Worm (Caenorhabditis elegans): ENCODE data around the gene Y67D8B.5.

The Y67D8B.5 gene

ce11 chrIV:3227549-3228139 is 25.5 kb downstream of the Y67D8B.5 start:
- TF ChIP-seq peb-1 (tag; optimal IDR thresholded peaks at IDR 0.05) (no peak), alr-1 (tag; optimal IDR thresholded peaks at IDR 0.05) (no peak), nhr-25 (tag; optimal IDR thresholded peaks at IDR 0.05) (peak; percentile 25), R02D3.7 (tag; optimal IDR thresholded peaks at IDR 0.05) (no peak), aly-2 (tag; optimal IDR thresholded peaks at IDR 0.05) (no peak), mab-5 (tag; optimal IDR thresholded peaks at IDR 0.05) (peak; percentile 65), nhr-6 (tag; optimal IDR thresholded peaks at IDR 0.05) (no peak), unc-39 (tag; optimal IDR thresholded peaks at IDR 0.05) (no peak), snpc-4 (tag; optimal IDR thresholded peaks at IDR 0.05) (no peak), skn-1 (tag; optimal IDR thresholded peaks at IDR 0.05) (no peak), ceh-82 (tag; optimal IDR thresholded peaks at IDR 0.05) (no peak), elt-1 (tag; optimal IDR thresholded peaks at IDR 0.05) (no peak), fos-1 (tag; optimal IDR thresholded peaks at IDR 0.05) (peak; percentile 96), F13H6.1 (tag; optimal IDR thresholded peaks at IDR 0.05) (peak; percentile 85), mbf-1 (tag; optimal IDR thresholded peaks at IDR 0.05) (no peak), ceh-16 (tag; optimal IDR thresholded peaks at IDR 0.05) (peak; percentile 2), ZK546.5 (tag; optimal IDR thresholded peaks at IDR 0.05) (no peak), nhr-11 (tag; optimal IDR thresholded peaks at IDR 0.05) (no peak), unc-55 (GFP tag; optimal IDR thresholded peaks at IDR 0.05) (no peak), crh-2 (tag; optimal IDR thresholded peaks at IDR 0.05) (peak; percentile 84), gmeb-1 (tag; optimal IDR thresholded peaks at IDR 0.05) (peak; percentile 65), nhr-77 (tag; optimal IDR thresholded peaks at IDR 0.05) (no peak), lin-13 (GFP tag; optimal IDR thresholded peaks at IDR 0.05) (peak; percentile 36), blmp-1 (tag; optimal IDR thresholded peaks at IDR 0.05; ENCODE audit: insufficient read depth) (peak; percentile 1), nhr-23 (tag; optimal IDR thresholded peaks at IDR 0.05) (no peak), dmd-4 (tag; optimal IDR thresholded peaks at IDR 0.05) (no peak), sma-3 (GFP tag; optimal IDR thresholded peaks at IDR 0.05) (peak; percentile 76), unc-62 (GFP tag; optimal IDR thresholded peaks at IDR 0.05) (no peak), C34F6.9 (tag; optimal IDR thresholded peaks at IDR 0.05) (peak; percentile 7), sma-9 (GFP tag; optimal IDR thresholded peaks at IDR 0.05) (peak; percentile 22), sma-9 (tag; optimal IDR thresholded peaks at IDR 0.05) (no peak), ztf-4 (tag; optimal IDR thresholded peaks at IDR 0.05) (no peak), nhr-129 (tag; optimal IDR thresholded peaks at IDR 0.05) (peak; percentile 75), zag-1 (tag; optimal IDR thresholded peaks at IDR 0.05) (no peak), lsy-2 (tag; optimal IDR thresholded peaks at IDR 0.05) (peak in 1 of 2 experiments; percentile 52), ztf-1 (GFP tag; conservative IDR thresholded peaks at IDR 0.05) (no peak), lin-11 (tag; optimal IDR thresholded peaks at IDR 0.05) (no peak), nhr-21 (tag; optimal IDR thresholded peaks at IDR 0.05) (peak; percentile 41), nhr-10 (tag; optimal IDR thresholded peaks at IDR 0.05) (no peak), mdl-1 (tag; optimal IDR thresholded peaks at IDR 0.05) (no peak), nhr-12 (tag; optimal IDR thresholded peaks at IDR 0.05) (no peak), sem-4 (tag; optimal IDR thresholded peaks at IDR 0.05) (no peak), Y55F3AM.14 (GFP tag; optimal IDR thresholded peaks at IDR 0.05) (no peak), ztf-11 (tag; optimal IDR thresholded peaks at IDR 0.05) (no peak), nhr-237 (tag; optimal IDR thresholded peaks at IDR 0.05) (no peak)

ce11 chrIV:3231644-3232043 is 29.5 kb downstream of the Y67D8B.5 start:
- TF ChIP-seq nhr-25 (tag; optimal IDR thresholded peaks at IDR 0.05): no peak
- TF ChIP-seq ceh-16 (tag; optimal IDR thresholded peaks at IDR 0.05): no peak
- peak; percentile 38 for TF ChIP-seq sma-9 (GFP tag; optimal IDR thresholded peaks at IDR 0.05)
- no peak for TF ChIP-seq sma-9 (tag; optimal IDR thresholded peaks at IDR 0.05)
- TF ChIP-seq ztf-1 (GFP tag; conservative IDR thresholded peaks at IDR 0.05): no peak
- no peak for TF ChIP-seq lin-39 (tag; optimal IDR thresholded peaks at IDR 0.05)
- no peak for TF ChIP-seq sem-4 (tag; optimal IDR thresholded peaks at IDR 0.05)
- TF ChIP-seq elt-1 (tag; optimal IDR thresholded peaks at IDR 0.05): no peak
- TF ChIP-seq lsy-2 (tag; optimal IDR thresholded peaks at IDR 0.05): peak in 1 of 2 experiments; percentile 28
- no peak for TF ChIP-seq dmd-4 (tag; optimal IDR thresholded peaks at IDR 0.05)
- no peak for TF ChIP-seq nhr-237 (tag; optimal IDR thresholded peaks at IDR 0.05)
- no peak for TF ChIP-seq C34F6.9 (tag; optimal IDR thresholded peaks at IDR 0.05)
- no peak for TF ChIP-seq mdl-1 (tag; optimal IDR thresholded peaks at IDR 0.05)
- no peak for TF ChIP-seq skn-1 (tag; optimal IDR thresholded peaks at IDR 0.05)
- peak; percentile 69 for TF ChIP-seq F13H6.1 (tag; optimal IDR thresholded peaks at IDR 0.05)
- no peak for TF ChIP-seq nhr-11 (tag; optimal IDR thresholded peaks at IDR 0.05)
- TF ChIP-seq fos-1 (tag; optimal IDR thresholded peaks at IDR 0.05): peak; percentile 77
- no peak for TF ChIP-seq nhr-77 (tag; optimal IDR thresholded peaks at IDR 0.05)
- TF ChIP-seq elt-3 (tag; optimal IDR thresholded peaks at IDR 0.05): no peak
- no peak for TF ChIP-seq R02D3.7 (tag; optimal IDR thresholded peaks at IDR 0.05)
- TF ChIP-seq nhr-129 (tag; optimal IDR thresholded peaks at IDR 0.05): peak; percentile 61
- no peak for TF ChIP-seq ZK546.5 (tag; optimal IDR thresholded peaks at IDR 0.05)
- peak; percentile 9 for TF ChIP-seq nhr-21 (tag; optimal IDR thresholded peaks at IDR 0.05)
- no peak for TF ChIP-seq snpc-4 (tag; optimal IDR thresholded peaks at IDR 0.05)
- TF ChIP-seq gmeb-1 (tag; optimal IDR thresholded peaks at IDR 0.05): peak; percentile 30
- TF ChIP-seq egl-27 (tag; optimal IDR thresholded peaks at IDR 0.05): no peak
- TF ChIP-seq crh-2 (tag; optimal IDR thresholded peaks at IDR 0.05): peak; percentile 42
- peak; percentile 41 for TF ChIP-seq sma-3 (GFP tag; optimal IDR thresholded peaks at IDR 0.05)
- no peak for TF ChIP-seq nhr-23 (tag; optimal IDR thresholded peaks at IDR 0.05)

Measured in whole organism, L2 larva.